Worm (Caenorhabditis elegans): ENCODE measurements around the gene Y66D12A.24.
A peak's percentile ranks its signal among the peaks of the same experiment; 100 is the strongest.

Y66D12A.24 gene

ce11 chrIII:11463726-11464125 is 32.9 kb upstream of the Y66D12A.24 start (continued):
- TF ChIP-seq nfya-2 (GFP tag; IDR thresholded peaks at IDR 0.05) (no peak), nhr-27 (tag; optimal IDR thresholded peaks at IDR 0.05) (no peak), F33H1.4 (GFP tag; IDR thresholded peaks at IDR 0.05) (no peak), snpc-4 (GFP tag; optimal IDR thresholded peaks at IDR 0.05) (peak; percentile 93), snpc-4 (tag; optimal IDR thresholded peaks at IDR 0.05) (peak; percentile 98 to 99 (median 99)), ztf-18 (tag; optimal IDR thresholded peaks at IDR 0.05) (peak; percentile 14), rpc-1 (optimal IDR thresholded peaks at IDR 0.05) (no peak), rpc-1 (tag; optimal IDR thresholded peaks at IDR 0.05) (no peak), pbrm-1 (GFP tag; IDR thresholded peaks at IDR 0.05) (peak; percentile 66)

ce11 chrIII:11465394-11465948 is 31.2 kb upstream of the Y66D12A.24 start:
- TF ChIP-seq ets-4 (GFP tag; optimal IDR thresholded peaks at IDR 0.05) = peak; percentile 25
- peak; percentile 87 for TF ChIP-seq nhr-80 (tag; optimal IDR thresholded peaks at IDR 0.05)
- peak; percentile 11 for TF ChIP-seq nhr-90 (tag; optimal IDR thresholded peaks at IDR 0.05)
- 0 out of 2 replicates have a peak, but pooled peaks have one; percentile 45 for TF ChIP-seq dox-1 (GFP tag; IDR thresholded peaks at IDR 0.05)
- no peak for TF ChIP-seq ZK185.1 (tag; optimal IDR thresholded peaks at IDR 0.05; ENCODE audit: poor library complexity, severe bottlenecking)
- peak; percentile 35 to 65 for TF ChIP-seq let-607 (tag; optimal IDR thresholded peaks at IDR 0.05)
- no peak for TF ChIP-seq snpc-4 (GFP tag; optimal IDR thresholded peaks at IDR 0.05)
- TF ChIP-seq snpc-4 (tag; optimal IDR thresholded peaks at IDR 0.05) = peak; percentile 59 to 92 (median 88)
- TF ChIP-seq akir-1 (GFP tag; optimal IDR thresholded peaks at IDR 0.05) = no peak
- TF ChIP-seq B0336.3 (GFP tag; IDR thresholded peaks at IDR 0.05) = 0 out of 2 replicates have a peak, but pooled peaks have one; percentile 11

ce11 chrIII:11466420-11467188 is 30.1 kb upstream of the Y66D12A.24 start:
- peak; percentile 59 for TF ChIP-seq nhr-80 (tag; optimal IDR thresholded peaks at IDR 0.05)
- no peak for TF ChIP-seq snpc-4 (GFP tag; optimal IDR thresholded peaks at IDR 0.05)
- peak in 2 of 4 experiments; percentile 2 to 42 for TF ChIP-seq snpc-4 (tag; optimal IDR thresholded peaks at IDR 0.05)
- TF ChIP-seq athp-1 (tag; optimal IDR thresholded peaks at IDR 0.05) = no peak
- TF ChIP-seq egrh-3 (GFP tag; IDR thresholded peaks at IDR 0.05) = peak; percentile 79; the same call in 1 of the 2 replicates
- TF ChIP-seq K12H6.12 (tag; optimal IDR thresholded peaks at IDR 0.05) = peak; percentile 19
- no peak for TF ChIP-seq ets-4 (GFP tag; optimal IDR thresholded peaks at IDR 0.05)
- TF ChIP-seq F23B12.7 (tag; optimal IDR thresholded peaks at IDR 0.05; ENCODE audit: insufficient read depth) = no peak
- TF ChIP-seq ztf-25 (GFP tag; IDR thresholded peaks at IDR 0.05) = 0 out of 2 replicates have a peak, but pooled peaks have one; percentile 44
- TF ChIP-seq let-607 (tag; optimal IDR thresholded peaks at IDR 0.05) = peak in 1 of 2 experiments; percentile 1
- TF ChIP-seq mxl-1 (tag; optimal IDR thresholded peaks at IDR 0.05) = no peak
- no peak for TF ChIP-seq cebp-1 (GFP tag; IDR thresholded peaks at IDR 0.05)
- TF ChIP-seq cebp-1 (tag; optimal IDR thresholded peaks at IDR 0.05) = peak; percentile 18
- no peak for TF ChIP-seq F57C9.4 (tag; optimal IDR thresholded peaks at IDR 0.05)
- no peak for TF ChIP-seq ztf-6 (GFP tag; IDR thresholded peaks at IDR 0.05)
- no peak for TF ChIP-seq gei-17 (GFP tag; optimal IDR thresholded peaks at IDR 0.05)
- TF ChIP-seq ceh-27 (GFP tag; optimal IDR thresholded peaks at IDR 0.05) = no peak
- no peak for TF ChIP-seq sea-2 (GFP tag; IDR thresholded peaks at IDR 0.05)
- peak; percentile 65 for TF ChIP-seq zfh-2 (GFP tag; conservative IDR thresholded peaks at IDR 0.05)
- no peak for TF ChIP-seq repo-1 (tag; optimal IDR thresholded peaks at IDR 0.05)
- TF ChIP-seq hmg-1.2 (GFP tag; IDR thresholded peaks at IDR 0.05) = peak; percentile 75; the same call in 1 of the 2 replicates
- no peak for TF ChIP-seq ztf-22 (GFP tag; optimal IDR thresholded peaks at IDR 0.05)

Measured in whole organism, young adult.